Worm (Caenorhabditis elegans): ENCODE measurements around the gene C01G5.25.

ce11 chrIV:6528202-6528601 lies 13.3 kb upstream of the C01G5.25 start:
- TF ChIP-seq klf-2 (GFP tag; conservative IDR thresholded peaks at IDR 0.05) (no peak), ztf-29 (GFP tag; IDR thresholded peaks at IDR 0.05) (no peak), med-1 (GFP tag; optimal IDR thresholded peaks at IDR 0.05; ENCODE audit: insufficient read depth) (no peak), flt-1 (GFP tag; IDR thresholded peaks at IDR 0.05) (no peak), T22C8.4 (GFP tag; IDR thresholded peaks at IDR 0.05) (no peak), ztf-23 (GFP tag; IDR thresholded peaks at IDR 0.05) (no peak), tab-1 (GFP tag; IDR thresholded peaks at IDR 0.05) (no peak)
